Worm (Caenorhabditis elegans) whole organism, L1 larva: ENCODE measurements around the gene idpc-3.

Source experiments
- C16A3.4 ChIP-seq: fragments of 150-350 bp; optimal IDR thresholded peaks from 2 replicates; lab custom pipeline; 2014; ENCODE audit warnings: missing biosample characterization, missing genetic modification characterization
- C34B4.2 ChIP-seq: sonication (generic microtip); optimal IDR thresholded peaks from 2 replicates; lab custom pipeline; 2017; ENCODE audit warnings: mild to moderate bottlenecking, missing genetic modification characterization, missing compliant biosample characterization
- F16B12.6 ChIP-seq: fragments of 150-350 bp; optimal IDR thresholded peaks from 2 replicates; lab custom pipeline; 2014; ENCODE audit warnings: missing biosample characterization, missing genetic modification characterization
- Y116A8C.19 ChIP-seq: sonication (generic microtip); optimal IDR thresholded peaks from 2 replicates; lab custom pipeline; 2016; ENCODE audit warnings: missing compliant biosample characterization, missing genetic modification characterization, borderline replicate concordance
- blmp-1 ChIP-seq: fragments of 150-350 bp; optimal IDR thresholded peaks from 2 replicates; lab custom pipeline; 2014; ENCODE audit warnings: missing biosample characterization, missing genetic modification characterization
- ceh-63 ChIP-seq: fragments of 200-800 bp; sonication (Bioruptor generic); optimal IDR thresholded peaks from 2 replicates; lab custom pipeline; 2018; ENCODE audit warnings: mild to moderate bottlenecking, missing genetic modification characterization, missing compliant biosample characterization
- ceh-8 ChIP-seq: fragments of 200-800 bp; sonication (Bioruptor generic); optimal IDR thresholded peaks from 2 replicates; lab custom pipeline; 2018; ENCODE audit warnings: mild to moderate bottlenecking, missing genetic modification characterization, moderate library complexity, missing compliant biosample characterization
- ceh-90 ChIP-seq: sonication (generic microtip); optimal IDR thresholded peaks from 2 replicates; lab custom pipeline; 2016; ENCODE audit warnings: missing genetic modification characterization, missing compliant biosample characterization
- ces-1 ChIP-seq: fragments of 150-350 bp; optimal IDR thresholded peaks from 2 replicates; lab custom pipeline; 2014; ENCODE audit warnings: missing biosample characterization, missing genetic modification reagents, missing genetic modification characterization
- dsc-1 ChIP-seq: sonication (generic microtip); optimal IDR thresholded peaks from 2 replicates; lab custom pipeline; 2016; ENCODE audit warnings: mild to moderate bottlenecking, missing genetic modification characterization, missing compliant biosample characterization
- efl-1 ChIP-seq, 4 experiments: fragments of 150-350 bp; optimal IDR thresholded peaks in 3 of 4; peaks in 1 of 4; 1 replicate in 1 of 4; 2 replicates in 3 of 4; lab custom pipeline; 2014; ENCODE audit warnings: missing biosample characterization in 2 of 4, missing genetic modification characterization in 2 of 4, missing genetic modification reagents in 2 of 4
- egl-13 ChIP-seq: sonication (generic microtip); optimal IDR thresholded peaks from 2 replicates; lab custom pipeline; 2016; ENCODE audit warnings: missing genotype, missing genetic modification reagents, missing genetic modification characterization, missing compliant biosample characterization
- egl-27 ChIP-seq, 2 experiments: fragments of 150-350 bp in 1 of 2; sonication (generic microtip); optimal IDR thresholded peaks; 3 replicates each; lab custom pipeline; 2017 to 2018; ENCODE audit warnings: missing biosample characterization in 2 of 2, missing genetic modification characterization in 2 of 2, missing genetic modification reagents in 2 of 2
- elt-3 ChIP-seq, 6 experiments: fragments of 150-350 bp in 1 of 6; sonication (generic microtip); optimal IDR thresholded peaks; 2 replicates each; lab custom pipeline; 2017 to 2018; ENCODE audit warnings: missing biosample characterization in 6 of 6, missing genetic modification characterization in 6 of 6, inconsistent platforms in 1 of 6
- ets-5 ChIP-seq: fragments of 200-800 bp; sonication (Bioruptor generic); IDR thresholded peaks from 2 replicates; pipeline ENCODE4 v1.3.6; 2022; ENCODE audit warnings: missing genetic modification characterization, missing compliant biosample characterization
- fkh-10 ChIP-seq: sonication (generic microtip); optimal IDR thresholded peaks from 2 replicates; lab custom pipeline; 2017; ENCODE audit warnings: missing biosample characterization, missing genetic modification reagents, missing genetic modification characterization
- fkh-4 ChIP-seq: sonication (generic microtip); optimal IDR thresholded peaks from 2 replicates; lab custom pipeline; 2016; ENCODE audit warnings: missing compliant biosample characterization, missing genetic modification characterization, borderline replicate concordance
- hlh-17 ChIP-seq: fragments of 200-800 bp; sonication (Bioruptor generic); optimal IDR thresholded peaks from 2 replicates; lab custom pipeline; 2018; ENCODE audit warnings: missing genetic modification characterization, mild to moderate bottlenecking, missing compliant biosample characterization, moderate library complexity, borderline replicate concordance
- irx-1 ChIP-seq: sonication (generic microtip); optimal IDR thresholded peaks from 2 replicates; lab custom pipeline; 2016; ENCODE audit warnings: missing genetic modification characterization, missing compliant biosample characterization
- lin-14 ChIP-seq: fragments of 200-800 bp; sonication (Bioruptor generic); optimal IDR thresholded peaks from 2 replicates; lab custom pipeline; 2018; ENCODE audit warnings: mild to moderate bottlenecking, missing genetic modification characterization, moderate library complexity, missing compliant biosample characterization
- lin-15B ChIP-seq: fragments of 150-350 bp; sonication (generic microtip); optimal IDR thresholded peaks from 3 replicates; lab custom pipeline; 2014; ENCODE audit warnings: missing biosample characterization, missing genetic modification characterization
- lin-35 ChIP-seq, 2 experiments: fragments of 150-350 bp; optimal IDR thresholded peaks; 2 replicates each; lab custom pipeline; 2014; ENCODE audit warnings: missing biosample characterization in 2 of 2, missing genetic modification characterization in 2 of 2, missing genetic modification reagents in 2 of 2
- mdl-1 ChIP-seq, 2 experiments: fragments of 150-350 bp; optimal IDR thresholded peaks; 2 replicates each; lab custom pipeline; 2014 to 2017; ENCODE audit warnings: missing biosample characterization in 2 of 2, missing genetic modification characterization in 2 of 2, inconsistent platforms in 1 of 2
- mep-1 ChIP-seq: fragments of 150-350 bp; optimal IDR thresholded peaks from 2 replicates; lab custom pipeline; 2014; ENCODE audit warnings: missing biosample characterization, missing genetic modification characterization
- nhr-11 ChIP-seq: fragments of 150-350 bp; optimal IDR thresholded peaks from 2 replicates; lab custom pipeline; 2014; ENCODE audit warnings: missing biosample characterization, missing genetic modification characterization
- nhr-12 ChIP-seq: sonication (generic microtip); optimal IDR thresholded peaks from 2 replicates; lab custom pipeline; 2017; ENCODE audit warnings: missing biosample characterization, missing genetic modification characterization
- nhr-19 ChIP-seq: fragments of 200-800 bp; sonication (Bioruptor generic); conservative IDR thresholded peaks from 2 replicates; pipeline ENCODE4 v1.3.6; 2022; ENCODE audit warnings: missing genetic modification characterization, missing compliant biosample characterization
- nhr-71 ChIP-seq: sonication (generic microtip); optimal IDR thresholded peaks from 2 replicates; lab custom pipeline; 2016; ENCODE audit warnings: mild to moderate bottlenecking, missing genetic modification characterization, moderate library complexity, missing compliant biosample characterization
- nhr-76 ChIP-seq: sonication (generic microtip); optimal IDR thresholded peaks from 2 replicates; lab custom pipeline; 2017; ENCODE audit warnings: missing biosample characterization, missing genetic modification characterization
- nhr-85 ChIP-seq: sonication (generic microtip); peaks from one replicate; lab custom pipeline; 2016; ENCODE audit warnings: missing genetic modification characterization, inconsistent platforms, missing compliant biosample characterization
- nhr-90 ChIP-seq: sonication (generic microtip); optimal IDR thresholded peaks from 2 replicates; lab custom pipeline; 2016; ENCODE audit warnings: mild to moderate bottlenecking, missing genetic modification characterization, missing compliant biosample characterization; ENCODE audit not compliant: poor library complexity
- pax-3 ChIP-seq: fragments of 200-800 bp; sonication (Bioruptor generic); optimal IDR thresholded peaks from 2 replicates; lab custom pipeline; 2018; ENCODE audit warnings: mild to moderate bottlenecking, missing genetic modification characterization, moderate library complexity, missing compliant biosample characterization
- pqm-1 ChIP-seq: sonication (generic microtip); optimal IDR thresholded peaks from 3 replicates; lab custom pipeline; 2017; ENCODE audit warnings: missing biosample characterization, missing genetic modification characterization
- rnt-1 ChIP-seq: sonication (generic microtip); optimal IDR thresholded peaks from 2 replicates; lab custom pipeline; 2016; ENCODE audit warnings: mild to moderate bottlenecking, missing genetic modification characterization, moderate library complexity, missing compliant biosample characterization
- snpc-4 ChIP-seq: fragments of 150-350 bp; optimal IDR thresholded peaks from 2 replicates; lab custom pipeline; 2014; ENCODE audit warnings: missing biosample characterization, missing genetic modification characterization
- snu-23 ChIP-seq: sonication (generic microtip); optimal IDR thresholded peaks from 2 replicates; lab custom pipeline; 2016; ENCODE audit warnings: missing genetic modification characterization, missing compliant biosample characterization
- sox-4 ChIP-seq: sonication (generic microtip); optimal IDR thresholded peaks from 2 replicates; lab custom pipeline; 2016; ENCODE audit warnings: missing genetic modification characterization, missing compliant biosample characterization
- sptf-1 ChIP-seq: fragments of 150-350 bp; optimal IDR thresholded peaks from 2 replicates; lab custom pipeline; 2014; ENCODE audit warnings: missing biosample characterization, missing genetic modification characterization
- tbx-2 ChIP-seq: sonication (generic microtip); optimal IDR thresholded peaks from 2 replicates; lab custom pipeline; 2016; ENCODE audit warnings: missing genetic modification characterization, missing compliant biosample characterization
- tlp-1 ChIP-seq: fragments of 150-350 bp; optimal IDR thresholded peaks from 2 replicates; lab custom pipeline; 2014; ENCODE audit warnings: missing biosample characterization, missing genetic modification characterization
- unc-30 ChIP-seq: sonication (generic microtip); optimal IDR thresholded peaks from 2 replicates; lab custom pipeline; 2017; ENCODE audit warnings: missing biosample characterization, missing genetic modification characterization
- unc-62 ChIP-seq: fragments of 150-350 bp; optimal IDR thresholded peaks from 2 replicates; lab custom pipeline; 2014; ENCODE audit warnings: missing biosample characterization, missing genetic modification reagents, missing genetic modification characterization
- unc-86 ChIP-seq: sonication (generic microtip); optimal IDR thresholded peaks from 2 replicates; lab custom pipeline; 2016; ENCODE audit warnings: missing genetic modification characterization, missing compliant biosample characterization
- vab-15 ChIP-seq: sonication (generic microtip); optimal IDR thresholded peaks from 2 replicates; lab custom pipeline; 2017; ENCODE audit warnings: missing genotype, mild to moderate bottlenecking, missing genetic modification characterization, missing compliant biosample characterization
- xbp-1 ChIP-seq: sonication (generic microtip); optimal IDR thresholded peaks from 2 replicates; lab custom pipeline; 2016; ENCODE audit warnings: missing genetic modification characterization, missing compliant biosample characterization
- zag-1 ChIP-seq: fragments of 150-350 bp; optimal IDR thresholded peaks from 2 replicates; lab custom pipeline; 2014; ENCODE audit warnings: missing biosample characterization, missing genetic modification characterization
- zip-4 ChIP-seq: fragments of 200-800 bp; sonication (Bioruptor generic); optimal IDR thresholded peaks from 2 replicates; lab custom pipeline; 2018; ENCODE audit warnings: mild to moderate bottlenecking, missing genetic modification characterization, moderate library complexity, missing compliant biosample characterization
- ztf-11 ChIP-seq, 2 experiments: sonication (generic microtip); optimal IDR thresholded peaks; 2 replicates each; lab custom pipeline; 2016 to 2017; ENCODE audit warnings: missing genetic modification characterization in 2 of 2, missing biosample characterization in 1 of 2, missing compliant biosample characterization in 1 of 2

The idpc-3 gene

ce11 chrV:9584263-9584662 lies 44.8 kb downstream of the idpc-3 start:
- TF ChIP-seq nhr-85 (tag; lab: Kevin White, UChicago) (peak; percentile 52), tbx-2 (no peak), unc-86 (tag; lab: Kevin White, UChicago) (no peak), zag-1 (tag; lab: Kevin White, UChicago) (no peak), mdl-1 (tag; optimal IDR thresholded peaks at IDR 0.05; lab: Kevin White, UChicago) (no peak), nhr-76 (tag; lab: Kevin White, UChicago) (no peak), hlh-17 (GFP tag; lab: Kevin White, UChicago) (no peak), lin-14 (GFP tag; lab: Kevin White, UChicago) (peak; percentile 28), elt-3 (tag; optimal IDR thresholded peaks at IDR 0.05; lab: Kevin White, UChicago) (peak in 2 of 6 experiments; percentile 7 to 41), unc-62 (no peak), Y116A8C.19 (no peak), nhr-12 (no peak), nhr-11 (tag; lab: Kevin White, UChicago) (no peak), blmp-1 (tag; lab: Kevin White, UChicago) (peak; percentile 51)

- TF ChIP-seq fkh-4 (tag; lab: Kevin White, UChicago) (no peak), ztf-11 (tag; optimal IDR thresholded peaks at IDR 0.05; lab: Kevin White, UChicago) (no peak), ces-1 (no peak), nhr-71 (tag; lab: Kevin White, UChicago) (no peak), sptf-1 (tag; lab: Kevin White, UChicago) (no peak), nhr-90 (tag; lab: Kevin White, UChicago) (no peak), pqm-1 (no peak), ceh-63 (GFP tag; lab: Kevin White, UChicago) (no peak), lin-15B (tag; lab: Kevin White, UChicago) (no peak), snpc-4 (tag; lab: Kevin White, UChicago) (no peak), irx-1 (no peak), tlp-1 (tag; lab: Kevin White, UChicago) (no peak), dsc-1 (no peak), unc-62 (no peak), unc-30 (tag; lab: Kevin White, UChicago) (no peak)
These were observed 45.7 kb downstream of the idpc-3 start, which contains the start of gene K09G1.1 for ce11 chrV:9583323-9583644. Gene K09G1.1, plus strand, starts transcription at chrV:9583545.

ce11 chrV:9582594-9583322 lies 46.3 kb downstream of the idpc-3 start, which contains the start of gene rtfo-1:
Gene rtfo-1, minus strand, starts transcription at chrV:9582644.
- TF ChIP-seq egl-27 (tag; optimal IDR thresholded peaks at IDR 0.05; lab: Kevin White, UChicago) (no peak), lin-14 (GFP tag; lab: Kevin White, UChicago) (peak; percentile 41), xbp-1 (tag; lab: Kevin White, UChicago) (peak; percentile 54), nhr-71 (tag; lab: Kevin White, UChicago) (peak; percentile 58), dsc-1 (peak; percentile 35), nhr-11 (tag; lab: Kevin White, UChicago) (no peak), rnt-1 (tag; lab: Kevin White, UChicago) (peak; percentile 62), sox-4 (no peak), ces-1 (no peak), pax-3 (tag; lab: Kevin White, UChicago) (no peak), egl-13 (tag; lab: Kevin White, UChicago) (no peak), F16B12.6 (tag; lab: Kevin White, UChicago) (no peak), tbx-2 (peak; percentile 39), efl-1 (optimal IDR thresholded peaks at IDR 0.05; lab: Kevin White, UChicago) (peak; percentile 37 to 51), efl-1 (GFP tag; optimal IDR thresholded peaks at IDR 0.05 in 1 of 2; lab: Kevin White, UChicago) (peak; percentile 17 to 96), ets-5 (GFP tag; lab: Robert Waterston, UW) (no peak), ztf-11 (tag; optimal IDR thresholded peaks at IDR 0.05; lab: Kevin White, UChicago) (peak in 1 of 2 experiments; percentile 7), snu-23 (peak; percentile 60), ceh-90 (tag; lab: Kevin White, UChicago) (no peak), unc-62 (no peak), nhr-19 (GFP tag; lab: Robert Waterston, UW) (peak; percentile 29), zip-4 (GFP tag; lab: Kevin White, UChicago) (peak; percentile 16), C34B4.2 (no peak), lin-35 (GFP tag; optimal IDR thresholded peaks at IDR 0.05; lab: Kevin White, UChicago) (peak; percentile 29 to 60), vab-15 (no peak), ceh-8 (GFP tag; lab: Kevin White, UChicago) (no peak), fkh-10 (no peak), mep-1 (tag; lab: Kevin White, UChicago) (peak; percentile 46), C16A3.4 (tag; lab: Kevin White, UChicago) (peak; percentile 25), nhr-85 (tag; lab: Kevin White, UChicago) (peak; percentile 75)
